Worm (Caenorhabditis elegans) whole organism, early embryonic: ENCODE measurements around the gene C08B6.18.

Experiments used
- B0310.2 ChIP-seq: sonication (generic microtip); optimal IDR thresholded peaks from 2 replicates; lab custom pipeline; 2016; ENCODE audit warnings: mild to moderate bottlenecking, missing genetic modification characterization, missing compliant biosample characterization
- aly-1 ChIP-seq: sonication (generic microtip); optimal IDR thresholded peaks from 2 replicates; lab custom pipeline; 2016; ENCODE audit warnings: missing genetic modification characterization, missing compliant biosample characterization
- ama-1 ChIP-seq: fragments of 150-350 bp; optimal IDR thresholded peaks from 2 replicates; lab custom pipeline; 2014
- ceh-36 ChIP-seq: sonication (generic microtip); optimal IDR thresholded peaks from 2 replicates; lab custom pipeline; 2016; ENCODE audit warnings: missing genetic modification characterization, inconsistent platforms, missing compliant biosample characterization
- ets-7 ChIP-seq: sonication (generic microtip); optimal IDR thresholded peaks from 2 replicates; lab custom pipeline; 2016; ENCODE audit warnings: missing genotype, missing genetic modification characterization, missing compliant biosample characterization
- flt-1 ChIP-seq: fragments of 200-800 bp; sonication (Bioruptor generic); IDR thresholded peaks from 2 replicates; pipeline ENCODE4 v1.3.6; 2022; ENCODE audit warnings: missing genetic modification characterization, missing compliant biosample characterization
- hmg-4 ChIP-seq: fragments of 200-800 bp; sonication (Bioruptor generic); optimal IDR thresholded peaks from 2 replicates; lab custom pipeline; 2018; ENCODE audit warnings: mild to moderate bottlenecking, missing genetic modification characterization, missing compliant biosample characterization
- hnd-1 ChIP-seq: sonication (generic microtip); optimal IDR thresholded peaks from 2 replicates; lab custom pipeline; 2016; ENCODE audit warnings: missing genetic modification characterization, missing compliant biosample characterization
- scrt-1 ChIP-seq: fragments of 200-800 bp; sonication (Bioruptor generic); IDR thresholded peaks from 2 replicates; pipeline ENCODE4 v1.3.6; 2022; ENCODE audit warnings: missing genetic modification characterization, missing compliant biosample characterization
- tbx-11 ChIP-seq: fragments of 200-800 bp; sonication (Bioruptor generic); IDR thresholded peaks from 2 replicates; pipeline ENCODE4 v1.3.6; 2022; ENCODE audit warnings: missing genetic modification characterization, missing compliant biosample characterization
- tbx-37 ChIP-seq: fragments of 200-800 bp; sonication (Bioruptor generic); conservative IDR thresholded peaks from 2 replicates; pipeline ENCODE4 v1.3.6; 2022; ENCODE audit warnings: missing genetic modification reagents, missing genetic modification characterization, missing compliant biosample characterization
- tra-4 ChIP-seq: sonication (generic microtip); optimal IDR thresholded peaks from 2 replicates; lab custom pipeline; 2017; ENCODE audit warnings: missing genetic modification characterization, missing compliant biosample characterization

DNA sequence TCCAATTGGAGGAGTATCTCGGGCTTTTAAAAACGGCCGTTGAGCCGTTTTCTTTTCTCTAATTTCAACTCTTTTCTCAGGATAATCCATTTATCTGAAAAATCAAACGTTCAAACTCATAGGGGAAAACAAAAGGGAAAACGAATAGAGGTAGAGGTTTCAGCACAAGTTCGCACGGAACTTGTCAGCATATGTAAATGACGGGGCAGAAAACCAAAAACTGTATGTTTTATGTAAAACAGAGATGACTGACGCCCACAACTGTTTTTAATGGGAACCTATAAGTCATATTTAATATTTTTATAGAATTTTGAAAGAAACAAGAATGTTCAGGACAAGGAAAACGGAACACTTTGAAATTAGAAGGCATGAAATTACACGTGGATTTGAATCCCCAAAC lies 32.4 kb upstream of the C08B6.18 start, which contains the start of gene C51E3.6:
- TF ChIP-seq ama-1 (lab: Kevin White, UChicago) (no peak), aly-1 (tag; lab: Kevin White, UChicago) (no peak), ceh-36 (tag; lab: Kevin White, UChicago) (no peak), tra-4 (tag; lab: Kevin White, UChicago) (no peak), scrt-1 (no peak), hmg-4 (no peak), tbx-11 (no peak), B0310.2 (tag; lab: Kevin White, UChicago) (no peak), hnd-1 (tag; lab: Kevin White, UChicago) (no peak), flt-1 (GFP tag; lab: Robert Waterston, UW) (no peak), ets-7 (tag; lab: Kevin White, UChicago) (no peak), tbx-37 (GFP tag; lab: Robert Waterston, UW) (no peak)
